Worm (Caenorhabditis elegans): ENCODE data around the gene nhr-172.

- TF ChIP-seq fos-1 (tag; optimal IDR thresholded peaks at IDR 0.05) (no peak), lin-15B (tag; optimal IDR thresholded peaks at IDR 0.05) (no peak), ama-1 (optimal IDR thresholded peaks at IDR 0.05) (no peak), pha-4 (tag; optimal IDR thresholded peaks at IDR 0.05) (no peak), ztf-11 (tag; optimal IDR thresholded peaks at IDR 0.05) (no peak), nhr-23 (tag; optimal IDR thresholded peaks at IDR 0.05) (no peak), nhr-12 (tag; optimal IDR thresholded peaks at IDR 0.05) (no peak), egl-27 (tag; optimal IDR thresholded peaks at IDR 0.05) (no peak)
Observed at ce11 chrV:7521304-7521703, 12.5 kb downstream of the nhr-172 start.
